Fruit fly (Drosophila melanogaster): ENCODE measurements around the gene Gbeta13F.

Gene Gbeta13F

dm6 chrX:15818608-15819184, 41.2 kb upstream of the Gbeta13F start (continued):
- TF ChIP-seq Taf1 (GFP tag; IDR thresholded peaks at IDR 0.05) (no peak), vnd (GFP tag; IDR thresholded peaks at IDR 0.05; ENCODE audit: partially characterized antibody) (no peak), Ets97D (GFP tag; optimal IDR thresholded peaks at IDR 0.05) (no peak), CG13424 (tag; optimal IDR thresholded peaks at IDR 0.05) (peak; percentile 45), CG16813 (GFP tag; IDR thresholded peaks at IDR 0.05; ENCODE audit: partially characterized antibody) (no peak), Camta (GFP tag; optimal IDR thresholded peaks at IDR 0.05) (peak; percentile 11), CG4707 (GFP tag; optimal IDR thresholded peaks at IDR 0.05) (no peak), NFAT (GFP tag; IDR thresholded peaks at IDR 0.05) (no peak), Tbp (GFP tag; optimal IDR thresholded peaks at IDR 0.05) (no peak), dmrt99B (tag; optimal IDR thresholded peaks at IDR 0.05) (no peak), CG3407 (GFP tag; optimal IDR thresholded peaks at IDR 0.05) (no peak), lbe (GFP tag; optimal IDR thresholded peaks at IDR 0.05) (no peak), CG10654 (GFP tag; optimal IDR thresholded peaks at IDR 0.05) (no peak), bbx (GFP tag; IDR thresholded peaks at IDR 0.05; ENCODE audit: partially characterized antibody) (no peak), rib (GFP tag; IDR thresholded peaks at IDR 0.05) (no peak), Dp (GFP tag; optimal IDR thresholded peaks at IDR 0.05) (no peak), CG6254 (GFP tag; optimal IDR thresholded peaks at IDR 0.05) (no peak), Dbx (GFP tag; IDR thresholded peaks at IDR 0.05) (0 out of 3 replicates have a peak, but pooled peaks have one; percentile 19), jumu (GFP tag; optimal IDR thresholded peaks at IDR 0.05) (peak; percentile 8), YL-1 (GFP tag; optimal IDR thresholded peaks at IDR 0.05) (no peak), Rx (GFP tag; IDR thresholded peaks at IDR 0.05) (no peak), kah (GFP tag; optimal IDR thresholded peaks at IDR 0.05) (no peak), chm (GFP tag; IDR thresholded peaks at IDR 0.05) (no peak), CG11456 (GFP tag; IDR thresholded peaks at IDR 0.05) (no peak), CG30403 (GFP tag; optimal IDR thresholded peaks at IDR 0.05) (peak; percentile 31), Spps (tag; optimal IDR thresholded peaks at IDR 0.05) (no peak), slbo (GFP tag; IDR thresholded peaks at IDR 0.05) (peak; percentile 50; the same call in 1 of the 2 replicates), gt (GFP tag; IDR thresholded peaks at IDR 0.05) (no peak), Dad (GFP tag; optimal IDR thresholded peaks at IDR 0.05) (no peak), ind (GFP tag; optimal IDR thresholded peaks at IDR 0.05) (peak; percentile 29), CG15696 (tag; optimal IDR thresholded peaks at IDR 0.05) (peak; percentile 24), CG10209 (GFP tag; optimal IDR thresholded peaks at IDR 0.05) (no peak), nerfin-2 (GFP tag; IDR thresholded peaks at IDR 0.05; ENCODE audit: partially characterized antibody) (no peak), D19B (GFP tag; optimal IDR thresholded peaks at IDR 0.05) (peak; percentile 90), Stat92E (GFP tag; optimal IDR thresholded peaks at IDR 0.05) (no peak), zfh1 (GFP tag; IDR thresholded peaks at IDR 0.05) (0 out of 3 replicates have a peak, but pooled peaks have one; percentile 39), CkIIα-i1 (GFP tag; IDR thresholded peaks at IDR 0.05) (no peak), HmgZ (tag; optimal IDR thresholded peaks at IDR 0.05) (peak; percentile 16), salm (tag; optimal IDR thresholded peaks at IDR 0.05) (no peak), CG7786 (GFP tag; optimal IDR thresholded peaks at IDR 0.05) (peak; percentile 11), luna (GFP tag; optimal IDR thresholded peaks at IDR 0.05) (no peak), al (GFP tag; IDR thresholded peaks at IDR 0.05) (no peak), Elba2 (GFP tag; optimal IDR thresholded peaks at IDR 0.05) (no peak), CG18764 (GFP tag; optimal IDR thresholded peaks at IDR 0.05) (no peak), Hr78 (GFP tag; optimal IDR thresholded peaks at IDR 0.05) (no peak), CG5180 (GFP tag; optimal IDR thresholded peaks at IDR 0.05) (no peak), gfzf (GFP tag; optimal IDR thresholded peaks at IDR 0.05) (no peak), klu (GFP tag; IDR thresholded peaks at IDR 0.05) (no peak), CG30020 (tag; optimal IDR thresholded peaks at IDR 0.05) (no peak), CG33213 (GFP tag; optimal IDR thresholded peaks at IDR 0.05) (no peak)

Data from whole organism, embryonic.